Fruit fly (Drosophila melanogaster) Kc167 (cell line): ENCODE results near the gene CG14563.

Experiments used
- Myc ChIP-seq: fragments of >200 bp; optimal IDR thresholded peaks from 2 replicates; lab custom pipeline; 2017; ENCODE audit warnings: missing external identifiers
- Sin3A ChIP-seq: fragments of >200 bp; optimal IDR thresholded peaks from 2 replicates; lab custom pipeline; 2018; ENCODE audit warnings: missing external identifiers
- h ChIP-seq: fragments of >200 bp; optimal IDR thresholded peaks from 3 replicates; lab custom pipeline; 2018; ENCODE audit warnings: missing external identifiers
- insv ChIP-seq: fragments of >200 bp; optimal IDR thresholded peaks from 3 replicates; lab custom pipeline; 2018; ENCODE audit warnings: missing external identifiers
- psq ChIP-seq: fragments of >200 bp; optimal IDR thresholded peaks from 2 replicates; lab custom pipeline; 2017; ENCODE audit warnings: missing external identifiers
- ttk ChIP-seq: sonication (Bioruptor generic); optimal IDR thresholded peaks from 2 replicates; lab custom pipeline; 2017; ENCODE audit warnings: missing external identifiers

CG14563 gene

DNA sequence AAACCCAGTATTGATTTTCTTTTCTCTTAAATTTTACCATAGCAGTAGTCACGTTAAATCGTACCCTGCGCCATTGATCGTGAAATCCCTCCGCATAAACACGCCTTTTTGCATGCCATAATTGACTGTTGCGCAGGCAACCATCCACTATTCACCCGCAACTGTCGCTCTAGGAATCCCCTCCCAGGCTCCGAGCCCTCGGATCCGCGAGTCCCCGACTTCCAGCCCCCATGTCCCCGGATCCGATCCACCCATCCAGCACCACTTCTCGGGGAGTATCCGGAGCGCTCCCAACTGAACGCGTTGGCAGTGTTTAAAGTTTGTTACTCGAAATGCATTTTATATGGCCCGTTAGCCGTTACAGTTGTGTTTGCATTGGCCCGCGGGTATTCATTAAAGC is 6.1 kb upstream of the CG14563 start:
- TF ChIP-seq h (lab: Kevin White, UChicago): no peak
- TF ChIP-seq Myc: no peak
- no peak for TF ChIP-seq Sin3A (lab: Kevin White, UChicago)
- no peak for TF ChIP-seq insv (lab: Kevin White, UChicago)
- no peak for TF ChIP-seq ttk (lab: Kevin White, UChicago)
- no peak for TF ChIP-seq psq (lab: Kevin White, UChicago)

DNA sequence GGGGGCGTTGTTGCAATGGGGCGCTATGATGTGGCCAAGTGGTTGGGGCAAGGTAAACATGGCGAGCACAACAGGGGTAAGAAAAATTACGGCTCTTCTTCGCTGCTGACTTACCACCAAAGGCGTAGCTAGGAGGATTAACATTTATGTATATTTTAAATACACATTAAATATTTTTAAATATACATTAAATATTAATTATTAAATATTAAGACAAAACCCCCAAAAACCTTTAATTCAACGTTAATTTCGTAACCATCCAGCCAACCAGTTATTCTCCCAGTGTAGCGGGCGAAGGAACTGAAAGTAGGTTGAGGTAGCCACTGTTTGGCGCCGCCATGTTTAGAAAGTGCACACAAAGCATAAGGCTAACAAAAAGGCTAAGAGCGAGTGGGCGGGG is 4.4 kb upstream of the CG14563 start:
- TF ChIP-seq psq (lab: Kevin White, UChicago): no peak
- no peak for TF ChIP-seq insv (lab: Kevin White, UChicago)
- no peak for TF ChIP-seq ttk (lab: Kevin White, UChicago)
- no peak for TF ChIP-seq Myc
- no peak for TF ChIP-seq h (lab: Kevin White, UChicago)
- no peak for TF ChIP-seq Sin3A (lab: Kevin White, UChicago)

DNA sequence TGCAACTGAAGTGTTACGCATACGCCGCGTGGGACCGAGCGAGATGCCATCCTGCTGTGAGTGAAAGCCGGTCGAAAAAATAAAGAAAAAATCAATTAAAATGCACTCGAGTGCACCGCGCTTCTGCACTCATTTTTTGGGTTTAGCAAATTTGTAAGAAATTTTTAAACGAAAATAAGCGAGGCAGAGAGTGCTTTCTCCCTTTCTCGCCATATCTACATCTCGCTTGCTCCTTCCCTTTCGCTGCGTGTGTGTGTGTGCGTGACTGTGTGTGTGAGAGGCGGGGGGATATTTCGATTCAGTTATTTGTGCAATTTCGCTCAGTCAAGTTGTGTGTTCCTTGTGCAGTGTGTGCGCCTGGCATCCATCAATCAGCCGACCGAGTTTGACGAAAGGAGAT is 2.3 kb upstream of the CG14563 start, which contains the start of gene mub:
Gene mub, plus strand, starts transcription at position 301 of the 400 bp plus-strand sequence.
- TF ChIP-seq h (lab: Kevin White, UChicago): no peak
- no peak for TF ChIP-seq insv (lab: Kevin White, UChicago)
- TF ChIP-seq Sin3A (lab: Kevin White, UChicago): no peak
- TF ChIP-seq Myc: no peak
- no peak for TF ChIP-seq ttk (lab: Kevin White, UChicago)
- TF ChIP-seq psq (lab: Kevin White, UChicago): no peak

DNA sequence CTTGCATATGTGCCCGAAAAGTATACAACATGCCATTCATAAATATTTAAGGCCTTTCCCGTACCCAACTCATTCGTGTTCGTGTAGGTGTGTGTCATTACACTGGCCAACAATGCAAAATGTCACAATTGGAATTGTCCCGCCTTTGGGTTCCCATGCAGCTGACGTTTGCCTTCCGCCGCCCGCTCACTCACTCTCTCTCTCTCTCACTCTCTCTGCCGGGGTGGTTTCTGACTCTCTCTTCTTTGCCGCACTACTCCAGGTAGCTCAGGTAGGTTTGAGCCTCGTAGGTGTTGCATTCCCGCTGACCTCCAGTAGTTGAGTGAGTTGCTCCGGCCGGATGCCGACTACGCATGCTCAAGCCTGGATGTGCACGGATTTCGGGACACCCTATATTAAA is 1.1 kb upstream of the CG14563 start:
- no peak for TF ChIP-seq Sin3A (lab: Kevin White, UChicago)
- no peak for TF ChIP-seq ttk (lab: Kevin White, UChicago)
- no peak for TF ChIP-seq insv (lab: Kevin White, UChicago)
- TF ChIP-seq psq (lab: Kevin White, UChicago): no peak
- no peak for TF ChIP-seq h (lab: Kevin White, UChicago)
- TF ChIP-seq Myc: no peak

DNA sequence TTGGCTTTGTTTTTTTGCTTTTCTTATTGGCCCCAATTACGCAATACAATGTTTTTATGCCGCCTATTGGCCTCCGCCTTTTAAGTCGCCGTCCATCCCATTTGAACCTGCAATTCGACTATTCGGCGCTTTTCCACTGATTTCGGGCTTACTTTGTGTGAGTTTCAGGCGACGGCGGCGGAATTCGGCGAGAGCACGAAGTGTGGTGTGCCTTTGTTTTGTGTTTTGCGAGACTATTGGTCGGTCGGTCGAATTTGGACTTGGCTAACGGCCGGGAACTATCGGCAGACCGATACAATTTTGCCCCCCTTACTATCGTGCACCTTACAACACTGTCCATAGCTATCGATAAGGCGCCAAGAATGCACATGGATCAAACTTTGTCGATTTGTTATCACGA is 1.1 kb downstream of the CG14563 start, which contains the start of gene P5CDh1:
Gene P5CDh1, minus strand, starts transcription at position 278 of the 400 bp plus-strand sequence.
- no peak for TF ChIP-seq ttk (lab: Kevin White, UChicago)
- TF ChIP-seq insv (lab: Kevin White, UChicago): no peak
- no peak for TF ChIP-seq Myc

DNA sequence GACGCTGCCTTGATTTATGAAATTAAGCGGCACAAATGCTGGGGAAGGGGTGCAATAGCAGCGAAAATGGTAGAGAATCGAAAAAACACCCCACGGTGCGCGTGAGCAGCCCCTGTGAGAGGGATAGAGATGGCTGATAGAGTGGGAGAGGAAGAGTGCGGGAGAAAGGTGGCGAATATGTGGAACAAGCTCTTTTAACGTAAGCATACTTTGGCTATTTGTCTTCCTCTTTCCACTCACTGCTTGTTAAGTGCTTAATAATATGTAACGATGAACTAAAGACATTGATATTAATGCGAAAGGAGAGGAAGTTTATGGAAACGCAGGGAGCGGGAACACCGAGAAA is 1.6 kb downstream of the CG14563 start:
- no peak for TF ChIP-seq Myc
- no peak for TF ChIP-seq psq (lab: Kevin White, UChicago)
- TF ChIP-seq ttk (lab: Kevin White, UChicago): no peak
- no peak for TF ChIP-seq insv (lab: Kevin White, UChicago)
- TF ChIP-seq h (lab: Kevin White, UChicago): no peak
- no peak for TF ChIP-seq Sin3A (lab: Kevin White, UChicago)

DNA sequence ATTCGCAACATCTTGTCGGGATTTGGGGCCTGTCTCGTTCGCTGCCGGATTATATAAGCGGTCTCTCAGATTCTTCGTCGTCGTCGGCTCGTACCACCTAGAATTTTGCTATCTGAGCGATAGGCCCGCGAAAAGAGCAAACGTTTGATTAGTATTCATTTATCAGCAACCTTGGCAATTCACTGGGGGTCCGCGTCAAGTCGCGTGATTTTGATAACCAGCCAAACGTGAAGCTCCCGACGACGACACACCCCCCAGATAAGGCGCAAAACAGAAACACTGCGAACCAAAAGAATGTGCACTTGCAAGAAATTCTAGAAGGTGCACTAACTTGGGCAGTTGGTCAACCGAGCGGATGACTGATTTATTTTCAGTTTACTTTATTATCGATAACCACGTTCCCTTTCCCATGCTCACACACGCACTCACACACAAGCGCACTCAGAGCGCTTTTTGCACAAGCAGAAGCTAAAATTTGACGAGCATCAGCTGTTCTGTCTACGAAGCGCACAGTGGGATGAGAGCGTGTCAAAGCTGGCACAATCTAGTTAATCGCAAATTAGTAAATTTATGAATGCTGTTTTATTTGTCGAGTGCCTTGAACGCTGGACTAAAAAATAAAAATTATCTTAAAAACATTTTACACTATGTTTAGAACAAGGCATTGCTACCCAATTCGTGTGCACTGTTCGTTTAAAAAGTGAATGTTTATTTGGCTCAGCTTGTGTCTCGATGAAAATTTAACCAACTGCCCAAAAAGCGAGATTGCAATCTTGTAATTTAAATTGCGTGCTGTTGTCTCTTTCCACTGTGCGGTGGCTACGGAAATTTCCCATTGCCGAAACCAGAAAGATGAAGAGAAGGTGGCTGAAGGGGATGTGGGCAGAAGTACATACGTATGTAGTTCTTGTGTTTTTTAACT is 2.2 kb downstream of the CG14563 start:
- TF ChIP-seq h (lab: Kevin White, UChicago): no peak
- TF ChIP-seq Sin3A (lab: Kevin White, UChicago): no peak
- no peak for TF ChIP-seq insv (lab: Kevin White, UChicago)
- no peak for TF ChIP-seq psq (lab: Kevin White, UChicago)
- TF ChIP-seq ttk (lab: Kevin White, UChicago): no peak
- no peak for TF ChIP-seq Myc

DNA sequence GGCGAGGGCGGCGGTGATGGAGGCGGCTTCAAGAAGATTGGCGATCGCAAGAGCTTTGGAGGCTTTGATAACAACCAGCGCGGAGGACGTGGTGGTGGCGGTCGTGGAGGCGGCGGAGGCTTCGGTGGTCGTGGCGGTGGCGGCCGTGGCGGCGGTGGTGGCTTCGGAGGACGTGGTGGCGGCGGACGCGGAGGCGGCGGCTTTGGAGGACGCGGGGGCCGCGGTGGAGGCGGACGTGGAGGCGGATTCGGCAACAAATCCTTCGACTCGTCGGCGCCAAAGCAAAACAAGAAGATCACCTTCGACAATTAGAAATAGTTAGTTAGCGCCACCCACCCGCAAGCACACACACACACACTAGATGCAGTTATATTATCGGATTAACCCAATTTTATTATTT is 6.6 kb downstream of the CG14563 start:
- TF ChIP-seq Sin3A (lab: Kevin White, UChicago) (no peak), psq (lab: Kevin White, UChicago) (no peak), insv (lab: Kevin White, UChicago) (no peak)

DNA sequence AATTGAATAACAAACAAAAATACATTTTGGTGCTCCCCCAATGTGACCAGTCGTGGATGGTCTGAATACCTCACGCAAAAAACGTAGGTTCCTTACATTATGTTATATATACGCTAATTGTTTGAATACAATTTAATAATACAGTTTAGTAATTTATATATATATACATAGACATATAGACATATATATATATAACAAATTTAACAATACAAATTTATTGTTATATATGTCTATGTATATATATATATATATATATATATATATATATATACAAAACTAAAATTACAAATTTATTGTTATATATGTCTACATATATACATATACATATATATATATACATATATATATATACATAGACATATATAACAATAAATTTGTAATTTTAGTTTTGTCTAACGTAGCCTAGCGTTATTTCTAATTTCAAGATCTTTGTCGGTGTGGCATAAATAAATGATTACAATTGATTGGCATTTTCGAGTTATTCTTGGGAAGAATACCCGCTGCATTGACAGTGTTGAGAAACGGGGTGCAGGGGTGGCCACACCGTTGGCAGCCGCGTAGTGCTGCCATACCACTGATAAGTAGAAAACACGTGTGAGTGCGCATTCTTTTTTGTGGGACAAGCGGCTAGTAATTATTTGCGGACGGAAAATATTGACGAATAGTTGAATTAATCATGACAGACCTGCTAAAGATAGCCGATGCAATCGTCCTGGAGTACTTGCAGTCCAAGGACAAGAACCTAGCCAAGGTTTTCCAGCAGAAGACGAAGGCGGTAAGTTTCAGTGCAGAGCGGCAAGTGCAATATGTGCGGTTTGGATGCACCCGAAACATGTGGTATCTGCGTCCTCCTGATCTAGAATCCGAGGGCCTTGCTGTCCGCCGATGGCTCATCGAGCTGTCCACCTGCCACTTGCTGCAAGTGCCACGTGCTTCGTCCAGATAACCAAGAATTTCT is 9.7 kb downstream of the CG14563 start, which contains the start of the genes CG7148 and Nopp140:
Gene CG7148, minus strand, starts transcription at position 51 of the 958 bp plus-strand sequence.
Gene Nopp140, plus strand, starts transcription at position 572 of the 958 bp plus-strand sequence.
- TF ChIP-seq ttk (lab: Kevin White, UChicago): no peak
- TF ChIP-seq h (lab: Kevin White, UChicago): no peak
- no peak for TF ChIP-seq Sin3A (lab: Kevin White, UChicago)
- no peak for TF ChIP-seq insv (lab: Kevin White, UChicago)
- no peak for TF ChIP-seq psq (lab: Kevin White, UChicago)
- no peak for TF ChIP-seq Myc

DNA sequence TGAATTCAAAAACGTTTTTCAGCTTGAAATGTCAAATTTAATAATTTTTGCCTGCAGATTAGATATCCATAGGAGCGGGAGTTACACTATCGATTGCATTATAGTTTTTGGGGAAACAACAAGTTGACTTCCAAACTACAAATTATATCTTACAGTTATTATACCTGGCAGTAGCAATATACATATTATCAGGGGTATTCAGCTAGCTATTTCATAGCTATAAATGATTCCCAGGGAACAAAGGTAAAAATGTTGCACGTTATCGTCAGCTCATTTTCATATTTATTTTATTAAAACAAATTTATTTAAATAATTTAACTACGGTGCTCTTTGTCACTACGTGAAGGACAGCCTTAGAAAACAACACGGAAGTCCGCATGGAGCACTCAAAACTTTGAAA is 12.1 kb downstream of the CG14563 start:
- no peak for TF ChIP-seq h (lab: Kevin White, UChicago)
- no peak for TF ChIP-seq psq (lab: Kevin White, UChicago)

DNA sequence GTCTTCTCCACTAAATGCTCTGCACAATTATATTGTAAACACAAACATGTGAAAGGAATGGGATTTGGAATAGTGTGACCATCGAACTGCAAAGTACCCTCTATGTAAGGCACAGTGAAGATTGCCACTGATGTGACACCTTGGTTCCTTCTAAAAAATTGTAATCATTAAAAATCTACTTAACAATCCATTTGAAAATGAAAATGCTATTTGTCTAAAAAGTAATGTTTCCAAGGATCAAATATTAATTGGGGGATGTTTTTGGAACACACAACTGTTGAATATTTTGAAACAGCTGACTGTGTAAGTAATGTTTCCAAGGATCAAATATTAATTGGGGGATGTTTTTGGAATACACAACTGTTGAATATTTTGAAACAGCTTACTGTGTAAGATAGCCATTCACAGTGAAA is 14.0 kb downstream of the CG14563 start, which contains the start of gene CG32448:
Gene CG32448, minus strand, starts transcription at position 304 of the 413 bp plus-strand sequence.
- TF ChIP-seq psq (lab: Kevin White, UChicago) (no peak), h (lab: Kevin White, UChicago) (no peak), insv (lab: Kevin White, UChicago) (no peak), ttk (lab: Kevin White, UChicago) (no peak)
